Fruit fly (Drosophila melanogaster): ENCODE results near the gene amrt.

dm6 chrX:13819682-13820081 lies 37.4 kb downstream of the amrt start:
- TF ChIP-seq fd59A (GFP tag; optimal IDR thresholded peaks at IDR 0.05), result no peak
- no peak for TF ChIP-seq CG8632 (GFP tag; optimal IDR thresholded peaks at IDR 0.05)
- no peak for TF ChIP-seq OdsH (GFP tag; optimal IDR thresholded peaks at IDR 0.05)
- no peak for TF ChIP-seq pdm3 (GFP tag; optimal IDR thresholded peaks at IDR 0.05)
- TF ChIP-seq CG8319 (GFP tag; optimal IDR thresholded peaks at IDR 0.05), result no peak
- no peak for TF ChIP-seq CG6792 (GFP tag; optimal IDR thresholded peaks at IDR 0.05)
- TF ChIP-seq salr (GFP tag; optimal IDR thresholded peaks at IDR 0.05), result no peak
- TF ChIP-seq Sox102F (GFP tag; optimal IDR thresholded peaks at IDR 0.05), result no peak
- TF ChIP-seq Gug (GFP tag; IDR thresholded peaks at IDR 0.05), result no peak
- no peak for TF ChIP-seq Hr39 (GFP tag; optimal IDR thresholded peaks at IDR 0.05)
- TF ChIP-seq CG11902 (GFP tag; optimal IDR thresholded peaks at IDR 0.05), result no peak
- TF ChIP-seq Sox15 (GFP tag; optimal IDR thresholded peaks at IDR 0.05), result no peak

Data from whole organism, prepupa.